Fruit fly (Drosophila melanogaster): ENCODE data around the gene CG4577.

DNA sequence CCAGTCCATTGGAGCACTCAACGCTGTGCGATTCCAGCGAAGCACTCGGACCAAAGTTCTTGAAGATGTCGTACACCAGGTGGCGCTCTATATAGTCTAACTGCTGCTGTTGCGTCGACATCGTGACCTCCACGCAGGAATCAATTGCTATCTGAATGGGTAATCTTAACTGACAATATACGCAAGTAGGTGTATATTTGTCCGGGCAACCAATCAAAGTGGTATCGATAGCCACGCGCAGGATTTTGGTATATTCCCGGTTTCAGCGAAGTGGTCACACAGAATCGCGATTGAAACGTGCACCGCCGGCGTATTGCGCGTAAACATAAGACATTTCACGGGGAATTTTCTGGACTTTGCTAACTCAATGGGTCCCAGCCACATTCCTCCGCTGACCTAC, 49.3 kb downstream of the CG4577 start, which contains the start of the genes CG5126 and Tgt:
- no peak for TF ChIP-seq psq (optimal IDR thresholded peaks at IDR 0.05)
- TF ChIP-seq h (optimal IDR thresholded peaks at IDR 0.05): no peak
- TF ChIP-seq insv (optimal IDR thresholded peaks at IDR 0.05): no peak
- TF ChIP-seq Myc (optimal IDR thresholded peaks at IDR 0.05): no peak
